Worm (Caenorhabditis elegans) whole organism, L4/young adult: Measurements from ENCODE around the gene D2096.6.

Source experiments
- W03F9.2 ChIP-seq: fragments of 150-350 bp; optimal IDR thresholded peaks from 2 replicates; lab custom pipeline; 2014; ENCODE audit warnings: missing biosample characterization, missing genetic modification characterization
- him-1 ChIP-seq: sonication (generic microtip); optimal IDR thresholded peaks from 2 replicates; lab custom pipeline; 2016; ENCODE audit warnings: missing genotype, missing genetic modification reagents, missing genetic modification characterization, missing compliant biosample characterization

DNA sequence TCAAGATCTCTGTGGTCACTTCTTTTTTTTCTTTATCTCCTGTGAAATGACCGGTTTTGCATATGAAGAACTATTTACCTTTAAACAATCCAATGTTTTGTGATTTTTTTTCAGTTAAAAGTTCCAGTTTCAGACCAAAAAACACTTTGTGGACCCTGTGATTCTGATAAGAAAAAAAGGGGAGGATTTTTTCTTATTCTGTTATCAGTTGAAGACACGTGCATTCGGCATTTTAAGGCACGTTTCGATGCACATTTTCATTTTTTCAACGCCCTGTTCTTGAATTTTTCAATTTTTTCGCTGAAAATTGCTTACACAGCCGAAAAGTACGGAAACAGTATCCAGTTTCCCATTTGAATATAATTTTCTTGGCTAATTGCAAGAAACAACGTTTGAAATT is 2.7 kb downstream of the D2096.6 start, which contains the start of gene aagr-1:
- no peak for TF ChIP-seq W03F9.2 (tag; lab: Kevin White, UChicago)
- TF ChIP-seq him-1: no peak
